Worm (Caenorhabditis elegans) whole organism, mixed stage, embryonic: ENCODE results near the gene acs-5.

Experiments used
- bed-3 ChIP-seq: fragments of 200-800 bp; sonication (Bioruptor generic); optimal IDR thresholded peaks from 3 replicates; lab custom pipeline; 2018; ENCODE audit warnings: mild to moderate bottlenecking, missing genetic modification characterization, moderate library complexity, missing compliant biosample characterization
- blmp-1 ChIP-seq: fragments of 150-350 bp; optimal IDR thresholded peaks from 2 replicates; lab custom pipeline; 2014; ENCODE audit warnings: missing biosample characterization, missing genetic modification characterization
- ceh-43 ChIP-seq: fragments of 200-800 bp; sonication (Bioruptor generic); optimal IDR thresholded peaks from 2 replicates; lab custom pipeline; 2018; ENCODE audit warnings: mild to moderate bottlenecking, missing genetic modification characterization, moderate library complexity, missing compliant biosample characterization
- ceh-83 ChIP-seq: fragments of 200-800 bp; sonication (Bioruptor generic); optimal IDR thresholded peaks from 2 replicates; lab custom pipeline; 2018; ENCODE audit warnings: mild to moderate bottlenecking, missing genetic modification characterization, missing compliant biosample characterization
- ces-1 ChIP-seq: fragments of 150-350 bp; optimal IDR thresholded peaks from 2 replicates; lab custom pipeline; 2014; ENCODE audit warnings: missing biosample characterization, missing genetic modification reagents, missing genetic modification characterization
- cnd-1 ChIP-seq: fragments of 200-800 bp; sonication (Bioruptor generic); optimal IDR thresholded peaks from 2 replicates; lab custom pipeline; 2018; ENCODE audit warnings: mild to moderate bottlenecking, missing genetic modification characterization, missing compliant biosample characterization
- drap-1 ChIP-seq: fragments of 200-800 bp; sonication (Bioruptor generic); optimal IDR thresholded peaks from 3 replicates; lab custom pipeline; 2018; ENCODE audit warnings: mild to moderate bottlenecking, missing genetic modification characterization, missing compliant biosample characterization
- elt-3 ChIP-seq: fragments of 150-350 bp; optimal IDR thresholded peaks from 2 replicates; lab custom pipeline; 2014; ENCODE audit warnings: missing biosample characterization, missing genetic modification characterization
- hlh-1 ChIP-seq: fragments of 150-350 bp; optimal IDR thresholded peaks from 2 replicates; lab custom pipeline; 2014; ENCODE audit warnings: missing biosample characterization, missing genetic modification reagents, missing genetic modification characterization
- lin-13 ChIP-seq: fragments of 150-350 bp; optimal IDR thresholded peaks from 2 replicates; lab custom pipeline; 2014; ENCODE audit warnings: missing biosample characterization, missing genetic modification characterization
- lin-32 ChIP-seq: fragments of 200-800 bp; sonication (Bioruptor generic); optimal IDR thresholded peaks from 2 replicates; lab custom pipeline; 2018; ENCODE audit warnings: mild to moderate bottlenecking, missing genetic modification characterization, missing compliant biosample characterization
- lsy-2 ChIP-seq: fragments of 150-350 bp; optimal IDR thresholded peaks from 2 replicates; lab custom pipeline; 2014; ENCODE audit warnings: missing biosample characterization, missing genetic modification characterization
- mab-5 ChIP-seq: fragments of 150-350 bp; optimal IDR thresholded peaks from 2 replicates; lab custom pipeline; 2014; ENCODE audit warnings: missing biosample characterization, missing genetic modification characterization
- mep-1 ChIP-seq: fragments of 150-350 bp; optimal IDR thresholded peaks from 2 replicates; lab custom pipeline; 2017; ENCODE audit warnings: missing biosample characterization, missing genetic modification reagents, missing genetic modification characterization, inconsistent platforms
- mls-2 ChIP-seq: sonication (generic microtip); optimal IDR thresholded peaks from 2 replicates; lab custom pipeline; 2016; ENCODE audit warnings: mild to moderate bottlenecking, missing genetic modification characterization, moderate library complexity, missing compliant biosample characterization
- nhr-12 ChIP-seq: fragments of 150-350 bp; optimal IDR thresholded peaks from 2 replicates; lab custom pipeline; 2014; ENCODE audit warnings: missing biosample characterization, missing genetic modification characterization
- nhr-2 ChIP-seq: fragments of 150-350 bp; optimal IDR thresholded peaks from 2 replicates; lab custom pipeline; 2014; ENCODE audit warnings: missing biosample characterization, missing genetic modification characterization
- nhr-237 ChIP-seq: fragments of 150-350 bp; optimal IDR thresholded peaks from 2 replicates; lab custom pipeline; 2014; ENCODE audit warnings: missing biosample characterization, missing genetic modification characterization
- nhr-28 ChIP-seq: fragments of 150-350 bp; optimal IDR thresholded peaks from 2 replicates; lab custom pipeline; 2014; ENCODE audit warnings: missing biosample characterization, missing genetic modification characterization
- nhr-76 ChIP-seq: sonication (generic microtip); optimal IDR thresholded peaks from 2 replicates; lab custom pipeline; 2017; ENCODE audit warnings: missing biosample characterization, missing genetic modification characterization
- pha-4 ChIP-seq: fragments of 150-350 bp; optimal IDR thresholded peaks from 2 replicates; lab custom pipeline; 2018; ENCODE audit warnings: missing biosample characterization, missing genetic modification reagents, missing genetic modification characterization
- snpc-4 ChIP-seq: fragments of 150-350 bp; optimal IDR thresholded peaks from 2 replicates; lab custom pipeline; 2014; ENCODE audit warnings: missing biosample characterization, missing genetic modification characterization
- sptf-1 ChIP-seq: sonication (generic microtip); optimal IDR thresholded peaks from 2 replicates; lab custom pipeline; 2017; ENCODE audit warnings: mild to moderate bottlenecking, missing genetic modification characterization, moderate library complexity, missing compliant biosample characterization
- unc-62 ChIP-seq: fragments of 150-350 bp; optimal IDR thresholded peaks from 2 replicates; lab custom pipeline; 2014; ENCODE audit warnings: missing biosample characterization, missing genetic modification reagents, missing genetic modification characterization
- zip-8 ChIP-seq: fragments of 150-350 bp; optimal IDR thresholded peaks from 2 replicates; lab custom pipeline; 2014; ENCODE audit warnings: missing biosample characterization, missing genetic modification characterization

acs-5 gene

DNA sequence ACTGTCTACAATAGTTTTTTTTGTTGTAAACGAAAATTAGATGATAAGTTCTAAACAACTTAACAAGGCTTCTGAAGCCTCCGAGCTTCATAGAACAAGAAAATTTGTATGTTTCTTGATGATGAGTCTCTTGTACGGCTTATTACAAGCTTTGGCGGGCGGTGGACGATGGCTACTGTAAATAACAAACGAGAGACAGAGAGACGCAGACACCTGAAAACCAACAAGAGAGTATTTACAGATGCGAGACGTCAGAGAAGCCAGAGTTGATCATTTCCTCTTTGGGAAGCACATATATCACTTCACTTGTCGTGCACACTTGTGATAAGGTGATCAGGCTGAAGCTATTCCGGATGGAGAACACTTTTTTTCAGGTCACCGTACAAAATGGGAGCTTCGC, 12.5 kb downstream of the acs-5 start:
- TF ChIP-seq pha-4 (tag; lab: Kevin White, UChicago) (peak; percentile 91), nhr-2 (tag; lab: Kevin White, UChicago) (no peak)

DNA sequence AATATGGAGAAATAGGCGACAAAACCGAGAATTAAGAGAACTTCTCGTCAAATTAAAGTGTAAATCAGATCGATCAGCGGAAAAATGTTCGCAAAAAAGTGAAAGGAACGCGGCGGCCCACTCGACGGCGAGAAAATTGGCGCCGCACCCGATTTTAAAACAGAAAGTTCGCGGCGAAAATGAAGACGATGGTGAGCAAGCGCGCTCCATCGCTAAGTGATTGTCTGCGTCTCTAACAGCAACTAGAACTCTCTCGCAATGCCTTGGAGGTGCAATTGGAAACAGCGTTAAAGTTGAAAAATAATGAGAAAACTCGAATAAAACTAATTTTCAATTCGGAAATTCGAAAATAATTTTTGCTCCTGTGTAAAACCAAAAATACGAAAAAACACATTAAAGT, 13.3 kb downstream of the acs-5 start:
- TF ChIP-seq ces-1 (GFP tag; lab: Kevin White, UChicago) (peak; percentile 61), lin-13 (tag; lab: Kevin White, UChicago) (peak; percentile 67), nhr-237 (tag; lab: Kevin White, UChicago) (peak; percentile 43), snpc-4 (tag; lab: Kevin White, UChicago) (no peak), nhr-12 (no peak), drap-1 (GFP tag; lab: Kevin White, UChicago) (no peak), nhr-28 (tag; lab: Kevin White, UChicago) (no peak), mab-5 (tag; lab: Kevin White, UChicago) (no peak), lsy-2 (peak; percentile 18), blmp-1 (tag; lab: Kevin White, UChicago) (peak; percentile 23), zip-8 (tag; lab: Kevin White, UChicago) (no peak), pha-4 (tag; lab: Kevin White, UChicago) (peak; percentile 33), ceh-43 (GFP tag; lab: Kevin White, UChicago) (no peak), sptf-1 (no peak), unc-62 (GFP tag; lab: Kevin White, UChicago) (no peak), elt-3 (tag; lab: Kevin White, UChicago) (no peak), hlh-1 (no peak)
- TF ChIP-seq, all 35 proteins: peak for 6

DNA sequence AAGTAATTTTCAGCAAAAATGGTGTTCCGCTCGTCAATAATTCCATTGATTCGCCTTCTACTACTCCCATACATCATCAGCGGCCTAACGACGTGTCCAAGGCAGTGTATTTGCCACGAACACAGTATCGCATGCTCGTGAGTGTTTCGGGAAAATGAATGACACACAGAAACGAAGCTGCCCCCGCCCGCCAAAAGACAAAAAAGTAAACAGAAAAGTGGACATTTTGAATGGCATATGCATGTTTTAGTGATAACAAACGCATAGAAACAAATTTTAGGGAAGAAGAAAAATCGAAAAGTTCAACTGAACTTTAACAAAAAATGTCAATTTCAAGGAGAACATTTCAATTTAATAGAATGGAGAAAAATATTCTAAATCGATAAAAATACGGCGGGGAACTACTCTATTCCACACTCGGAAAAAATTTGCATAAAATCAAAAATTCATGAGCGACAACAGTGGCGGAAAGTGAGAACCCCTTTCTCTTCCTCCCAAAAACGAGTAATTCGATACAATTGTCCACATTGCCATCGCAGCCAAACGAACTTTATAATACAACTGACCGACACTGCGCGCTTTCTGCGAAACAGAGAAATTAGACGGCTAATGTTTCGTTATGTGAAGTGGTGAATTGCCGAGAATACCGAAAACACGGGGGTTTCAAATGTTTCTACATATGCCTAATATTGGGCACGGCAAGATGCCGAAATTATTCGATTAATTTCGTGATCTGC, 14.7 kb downstream of the acs-5 start:
- TF ChIP-seq nhr-76 (tag; lab: Kevin White, UChicago) (no peak), ces-1 (GFP tag; lab: Kevin White, UChicago) (peak; percentile 37)

DNA sequence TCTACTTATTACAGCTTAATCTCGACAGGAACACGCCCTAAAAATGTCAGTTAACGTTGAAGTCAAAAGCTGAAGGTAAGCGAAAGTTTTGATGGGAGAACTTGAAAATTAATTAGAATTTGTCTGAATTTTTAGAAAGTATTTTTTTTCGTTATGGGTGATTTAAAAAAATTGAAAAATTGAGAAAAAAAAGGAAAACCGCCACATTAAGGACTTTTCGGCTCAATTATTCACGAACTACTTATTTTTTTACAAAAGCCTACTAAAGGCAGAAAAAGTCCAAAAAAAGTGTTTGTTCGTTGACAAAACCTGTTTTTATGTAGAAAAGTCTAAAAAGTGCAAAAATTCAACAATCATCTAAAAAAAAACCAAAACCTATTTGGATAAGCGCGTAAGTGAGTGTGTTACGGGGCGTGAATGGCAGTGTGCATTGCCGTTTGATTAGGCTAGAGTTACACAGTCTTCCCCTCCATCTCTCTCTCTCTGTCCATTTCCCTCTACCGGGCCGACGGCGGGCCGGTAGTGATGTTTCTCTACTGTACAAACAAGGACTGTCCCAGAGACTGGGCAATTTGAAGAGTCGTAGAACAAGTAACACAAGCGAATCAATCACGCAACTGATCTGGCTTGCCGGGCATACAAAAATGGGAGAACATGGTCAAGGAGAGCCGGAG, 15.8 kb downstream of the acs-5 start, which contains the start of gene lron-13:
lron-13 (plus strand) TSS at position 15 of the 674 bp plus-strand sequence.
- TF ChIP-seq unc-62 (GFP tag; lab: Kevin White, UChicago): no peak
- peak; percentile 43 for TF ChIP-seq pha-4 (tag; lab: Kevin White, UChicago)
- TF ChIP-seq, all 35 proteins: peak for 1

DNA sequence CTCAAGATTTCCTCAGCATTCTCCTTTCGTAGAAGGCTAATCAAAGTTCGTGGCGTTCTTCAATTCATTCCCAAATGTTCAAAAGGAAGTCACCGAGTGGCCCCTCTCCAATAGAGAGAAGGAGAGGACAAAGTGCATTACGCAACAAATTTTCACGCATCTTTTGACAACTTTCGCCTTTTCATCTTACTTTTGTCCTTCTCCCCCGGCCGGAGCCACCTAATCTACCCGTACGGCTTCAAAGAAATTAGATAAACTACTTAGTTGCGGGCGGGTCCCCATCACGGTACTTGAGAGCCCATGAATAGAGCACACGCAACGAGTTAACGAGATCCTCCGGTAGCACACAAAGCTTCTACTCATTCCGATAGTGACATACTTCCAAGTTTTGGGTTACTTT, 16.6 kb downstream of the acs-5 start:
- TF ChIP-seq ces-1 (GFP tag; lab: Kevin White, UChicago) (peak; percentile 95), zip-8 (tag; lab: Kevin White, UChicago) (peak; percentile 10), mls-2 (no peak), bed-3 (GFP tag; lab: Kevin White, UChicago) (no peak)

DNA sequence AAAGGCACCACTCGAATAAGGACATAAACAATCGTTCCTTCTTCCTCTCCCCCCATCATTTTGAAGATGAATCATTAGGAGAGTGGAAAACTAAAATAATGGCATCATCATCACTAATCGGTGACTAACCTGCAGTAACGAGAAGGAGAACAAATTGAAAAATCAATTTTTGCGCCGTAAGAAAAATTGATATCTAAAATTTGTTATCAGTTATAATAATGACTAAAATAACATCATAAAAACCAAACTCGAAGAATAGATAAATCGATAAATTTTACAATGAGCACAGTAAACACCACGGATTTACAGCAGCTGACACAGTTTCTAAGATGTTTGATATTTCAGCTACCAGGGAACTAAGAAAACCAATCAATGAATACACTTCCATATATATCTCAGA, 17.1 kb downstream of the acs-5 start:
- no peak for TF ChIP-seq ceh-83 (GFP tag; lab: Kevin White, UChicago)

DNA sequence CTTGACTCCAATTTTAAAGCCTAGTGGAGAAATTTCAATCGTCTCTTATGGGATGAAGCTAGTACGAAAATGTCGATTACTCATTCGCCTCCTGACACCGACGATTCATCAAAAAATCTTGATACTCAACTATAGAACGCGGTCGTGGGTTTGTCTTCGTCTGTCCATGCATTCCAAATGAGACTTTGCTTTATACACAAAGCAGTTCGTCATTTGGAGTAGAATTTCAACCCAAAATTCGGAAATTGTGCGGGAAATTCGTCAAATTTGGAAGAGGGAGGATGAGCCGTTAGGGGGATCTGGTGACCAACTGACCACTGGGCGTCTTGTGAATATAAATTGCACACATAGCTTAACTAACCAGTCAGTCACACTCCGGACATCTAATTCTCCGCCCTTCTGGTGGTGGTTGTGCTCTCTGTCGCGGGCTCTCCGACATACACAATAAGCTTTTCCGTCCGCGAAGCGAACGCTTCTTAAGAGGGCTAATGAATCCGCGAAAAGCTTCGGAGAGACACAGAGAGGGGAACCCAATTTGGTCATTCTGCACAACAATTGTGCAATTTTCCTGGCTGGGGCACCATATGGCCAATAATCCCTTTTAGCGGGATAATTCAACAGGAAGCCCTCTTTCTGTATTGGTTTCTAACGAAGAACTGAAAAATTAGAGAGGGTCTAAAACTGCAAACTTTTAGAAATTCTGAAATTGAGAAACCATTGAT, 18.1 kb downstream of the acs-5 start:
- TF ChIP-seq mls-2 (peak; percentile 64), ces-1 (GFP tag; lab: Kevin White, UChicago) (peak; percentile 97), mep-1 (no peak), bed-3 (GFP tag; lab: Kevin White, UChicago) (no peak), cnd-1 (peak; percentile 67), sptf-1 (peak; percentile 63), lin-32 (GFP tag; lab: Kevin White, UChicago) (peak; percentile 36)
- TF ChIP-seq, all 35 proteins: peak for 5
